Fruit fly (Drosophila melanogaster): ENCODE data around the gene CG7214.

CG7214 gene

dm6 chr2L:7782788-7783401, 38.3 kb upstream of the CG7214 start, which contains the start of gene Brd7-9 (continued):
- TF ChIP-seq CG33557 (GFP tag; optimal IDR thresholded peaks at IDR 0.05) (no peak), CG42726 (GFP tag; IDR thresholded peaks at IDR 0.05; ENCODE audit: partially characterized antibody) (no peak), Camta (GFP tag; optimal IDR thresholded peaks at IDR 0.05) (peak; percentile 41), HmgD (GFP tag; optimal IDR thresholded peaks at IDR 0.05) (no peak), CG10267 (tag; optimal IDR thresholded peaks at IDR 0.05) (peak; percentile 96), bab2 (GFP tag; optimal IDR thresholded peaks at IDR 0.05) (peak; percentile 70), CG2199 (GFP tag; IDR thresholded peaks at IDR 0.05) (peak; percentile 41; the same call in 1 of the 3 replicates), Six4 (GFP tag; optimal IDR thresholded peaks at IDR 0.05) (peak; percentile 48), Jarid2 (GFP tag; optimal IDR thresholded peaks at IDR 0.05) (peak; percentile 12), bowl (GFP tag; IDR thresholded peaks at IDR 0.05) (peak; percentile 55), Hr3 (GFP tag; optimal IDR thresholded peaks at IDR 0.05) (peak; percentile 49), CG12299 (tag; optimal IDR thresholded peaks at IDR 0.05) (peak; percentile 56), sob (GFP tag; IDR thresholded peaks at IDR 0.05) (peak; percentile 79), tx (GFP tag; optimal IDR thresholded peaks at IDR 0.05) (no peak), chn (GFP tag; optimal IDR thresholded peaks at IDR 0.05) (peak; percentile 57), sc (optimal IDR thresholded peaks at IDR 0.05) (no peak), sc (GFP tag; optimal IDR thresholded peaks at IDR 0.05) (peak; percentile 27), Gsc (GFP tag; IDR thresholded peaks at IDR 0.05) (no peak), jing (GFP tag; optimal IDR thresholded peaks at IDR 0.05) (peak; percentile 28), cg (GFP tag; optimal IDR thresholded peaks at IDR 0.05) (no peak), CG17359 (tag; optimal IDR thresholded peaks at IDR 0.05) (peak; percentile 81), CG10543 (GFP tag; optimal IDR thresholded peaks at IDR 0.05) (no peak), CG8388 (GFP tag; optimal IDR thresholded peaks at IDR 0.05) (peak; percentile 62), trh (GFP tag; optimal IDR thresholded peaks at IDR 0.05) (no peak), Hr51 (GFP tag; optimal IDR thresholded peaks at IDR 0.05) (peak; percentile 25 to 81), prd (optimal IDR thresholded peaks at IDR 0.05) (no peak), prd (GFP tag; IDR thresholded peaks at IDR 0.05) (peak; percentile 78), CG14965 (GFP tag; optimal IDR thresholded peaks at IDR 0.05; ENCODE audit: borderline replicate concordance) (no peak), grau (tag; optimal IDR thresholded peaks at IDR 0.05) (peak; percentile 62), usp (GFP tag; optimal IDR thresholded peaks at IDR 0.05) (no peak), D19B (GFP tag; optimal IDR thresholded peaks at IDR 0.05) (peak; percentile 59), Hand (GFP tag; optimal IDR thresholded peaks at IDR 0.05) (peak; percentile 55), Doc2 (GFP tag; IDR thresholded peaks at IDR 0.05) (no peak), CG13424 (tag; optimal IDR thresholded peaks at IDR 0.05) (peak; percentile 54), Gug (GFP tag; IDR thresholded peaks at IDR 0.05) (peak; percentile 46; the same call in 2 of the 4 replicates), dysf (GFP tag; IDR thresholded peaks at IDR 0.05) (peak; percentile 82), so (GFP tag; IDR thresholded peaks at IDR 0.05) (peak; percentile 90), tgo (GFP tag; IDR thresholded peaks at IDR 0.05) (peak; percentile 67), CG10565 (GFP tag; optimal IDR thresholded peaks at IDR 0.05) (no peak), gro (GFP tag; optimal IDR thresholded peaks at IDR 0.05) (peak; percentile 70), nom (GFP tag; optimal IDR thresholded peaks at IDR 0.05) (no peak), CoRest (tag; optimal IDR thresholded peaks at IDR 0.05) (peak; percentile 39), Trl (optimal IDR thresholded peaks at IDR 0.05) (no peak), Trl (GFP tag; optimal IDR thresholded peaks at IDR 0.05) (peak; percentile 68), CG11504 (tag; optimal IDR thresholded peaks at IDR 0.05) (peak; percentile 71), Scr (GFP tag; IDR thresholded peaks at IDR 0.05; ENCODE audit: partially characterized antibody) (peak; percentile 50), CG15696 (tag; optimal IDR thresholded peaks at IDR 0.05) (no peak), CG9437 (GFP tag; optimal IDR thresholded peaks at IDR 0.05) (peak; percentile 48), knrl (GFP tag; IDR thresholded peaks at IDR 0.05; ENCODE audit: partially characterized antibody) (peak; percentile 18; the same call in 1 of the 3 replicates), CG5245 (GFP tag; optimal IDR thresholded peaks at IDR 0.05) (peak; percentile 51)

All from whole organism, embryonic.